Fruit fly (Drosophila melanogaster) whole organism, embryonic: ENCODE data around the gene CG7879.
A peak's percentile ranks its signal among the peaks of the same experiment; 100 is the strongest.

Experiments used
- Asciz ChIP-seq: fragments of 200-800 bp; sonication (Bioruptor generic); optimal IDR thresholded peaks from 2 replicates; lab custom pipeline; 2017; ENCODE audit warnings: missing biosample characterization, mild to moderate bottlenecking, missing genetic modification characterization, missing genetic modification reagents
- BEAF-32 ChIP-seq: fragments of 200-800 bp; sonication (Bioruptor generic); optimal IDR thresholded peaks from 3 replicates; lab custom pipeline; 2017; ENCODE audit warnings: missing biosample characterization, missing genetic modification characterization, mild to moderate bottlenecking, moderate library complexity, missing genetic modification reagents
- BtbVII ChIP-seq: fragments of 200-800 bp; sonication (Bioruptor generic); optimal IDR thresholded peaks from 3 replicates; lab custom pipeline; 2017; ENCODE audit warnings: missing biosample characterization, mild to moderate bottlenecking, missing genetic modification characterization
- C15 ChIP-seq: fragments of 200-800 bp; sonication (Bioruptor generic); IDR thresholded peaks from 3 replicates; pipeline ENCODE4 v1.3.6; 2022; ENCODE audit warnings: missing biosample characterization, missing genetic modification characterization
- CG11696 ChIP-seq: fragments of 200-800 bp; sonication (Bioruptor generic); IDR thresholded peaks from 2 replicates; pipeline ENCODE4 v1.3.6; 2022; ENCODE audit warnings: missing biosample characterization, missing genetic modification characterization
- CG12071 ChIP-seq: fragments of 200-800 bp; sonication (Bioruptor generic); optimal IDR thresholded peaks from 3 replicates; lab custom pipeline; 2018; ENCODE audit warnings: missing biosample characterization, mild to moderate bottlenecking, missing genetic modification characterization
- CG13296 ChIP-seq: fragments of 200-800 bp; sonication (Bioruptor generic); optimal IDR thresholded peaks from 3 replicates; lab custom pipeline; 2018; ENCODE audit warnings: missing biosample characterization, mild to moderate bottlenecking, missing genetic modification characterization
- CG13424 ChIP-seq: fragments of 200-800 bp; sonication (Bioruptor generic); optimal IDR thresholded peaks from 2 replicates; lab custom pipeline; 2019; ENCODE audit warnings: missing biosample characterization, mild to moderate bottlenecking, missing genetic modification characterization, moderate library complexity
- CG13775 ChIP-seq: fragments of 200-800 bp; sonication (Bioruptor generic); optimal IDR thresholded peaks from 3 replicates; lab custom pipeline; 2017; ENCODE audit warnings: missing biosample characterization, mild to moderate bottlenecking, missing genetic modification characterization
- CG14050 ChIP-seq: fragments of 200-800 bp; sonication (Bioruptor generic); IDR thresholded peaks from 3 replicates; pipeline ENCODE4 v1.3.6; 2022; ENCODE audit warnings: missing biosample characterization, missing genetic modification characterization
- CG14441 ChIP-seq: fragments of 200-800 bp; sonication (Bioruptor generic); IDR thresholded peaks from 2 replicates; pipeline ENCODE4 v1.3.6; 2022; ENCODE audit warnings: missing biosample characterization, missing genetic modification characterization
- CG1603 ChIP-seq: fragments of 200-800 bp; sonication (Bioruptor generic); optimal IDR thresholded peaks from 2 replicates; lab custom pipeline; 2019; ENCODE audit warnings: missing biosample characterization, mild to moderate bottlenecking, missing genetic modification characterization, moderate library complexity
- CG16863 ChIP-seq: fragments of 200-800 bp; sonication (Bioruptor generic); optimal IDR thresholded peaks from 3 replicates; lab custom pipeline; 2016; ENCODE audit warnings: missing biosample characterization, missing genetic modification characterization
- CG2116 ChIP-seq: fragments of 200-800 bp; sonication (Bioruptor generic); optimal IDR thresholded peaks from 3 replicates; lab custom pipeline; 2018; ENCODE audit warnings: missing biosample characterization, mild to moderate bottlenecking, missing genetic modification characterization
- CG31441 ChIP-seq: fragments of 200-800 bp; sonication (Bioruptor generic); IDR thresholded peaks from 2 replicates; pipeline ENCODE4 v1.3.6; 2022; ENCODE audit warnings: missing biosample characterization, missing genetic modification characterization
- CG6654 ChIP-seq: fragments of 200-800 bp; sonication (Bioruptor generic); optimal IDR thresholded peaks from 2 replicates; lab custom pipeline; 2017; ENCODE audit warnings: missing biosample characterization, mild to moderate bottlenecking, missing genetic modification characterization
- CG6813 ChIP-seq: fragments of 200-800 bp; sonication (Bioruptor generic); optimal IDR thresholded peaks from 2 replicates; lab custom pipeline; 2017; ENCODE audit warnings: missing biosample characterization, missing genetic modification characterization, mild to moderate bottlenecking, moderate library complexity, missing genetic modification reagents
- CG6854 ChIP-seq: fragments of 200-800 bp; sonication (Bioruptor generic); optimal IDR thresholded peaks from 3 replicates; lab custom pipeline; 2017; ENCODE audit warnings: missing biosample characterization, mild to moderate bottlenecking, missing genetic modification characterization
- CG8944 ChIP-seq: fragments of 200-800 bp; sonication (Bioruptor generic); optimal IDR thresholded peaks from 3 replicates; lab custom pipeline; 2016; ENCODE audit warnings: missing biosample characterization, missing genetic modification characterization
- E2f1 ChIP-seq: fragments of 200-800 bp; sonication (Bioruptor generic); IDR thresholded peaks from 2 replicates; pipeline ENCODE4 v1.3.6; 2022; ENCODE audit warnings: missing biosample characterization, missing genetic modification characterization
- Fer1 ChIP-seq: fragments of 200-800 bp; sonication (Bioruptor generic); optimal IDR thresholded peaks from 2 replicates; lab custom pipeline; 2017; ENCODE audit warnings: missing biosample characterization, mild to moderate bottlenecking, missing genetic modification characterization
- H15 ChIP-seq: fragments of 200-800 bp; sonication (Bioruptor generic); IDR thresholded peaks from 3 replicates; pipeline ENCODE4 v1.3.6; 2022; ENCODE audit warnings: missing biosample characterization, missing genetic modification characterization
- MBD-R2 ChIP-seq: fragments of 200-800 bp; sonication (Bioruptor generic); IDR thresholded peaks from 2 replicates; pipeline ENCODE4 v1.3.6; 2022; ENCODE audit warnings: missing biosample characterization, missing genetic modification characterization
- NK7.1 ChIP-seq: fragments of 200-800 bp; sonication (Bioruptor generic); optimal IDR thresholded peaks from 3 replicates; lab custom pipeline; 2016; ENCODE audit warnings: missing biosample characterization, missing genetic modification characterization
- Nf-YA ChIP-seq: fragments of 200-800 bp; sonication (Bioruptor generic); IDR thresholded peaks from 2 replicates; pipeline ENCODE4 v1.3.6; 2022; ENCODE audit warnings: missing biosample characterization, missing genetic modification characterization
- Nf-YB ChIP-seq: fragments of 200-800 bp; sonication (Bioruptor generic); optimal IDR thresholded peaks from 3 replicates; lab custom pipeline; 2019; ENCODE audit warnings: missing biosample characterization, mild to moderate bottlenecking, missing genetic modification characterization, moderate library complexity
- Oaz ChIP-seq: fragments of 200-800 bp; sonication (Bioruptor generic); IDR thresholded peaks from 2 replicates; pipeline ENCODE4 v1.3.6; 2022; ENCODE audit warnings: missing biosample characterization, missing genetic modification characterization
- Side ChIP-seq: fragments of 200-800 bp; sonication (Bioruptor generic); optimal IDR thresholded peaks from 2 replicates; lab custom pipeline; 2016; ENCODE audit warnings: missing biosample characterization, missing genetic modification characterization
- Sox100B ChIP-seq: fragments of 200-800 bp; sonication (Bioruptor generic); optimal IDR thresholded peaks from 3 replicates; lab custom pipeline; 2018; ENCODE audit warnings: missing biosample characterization, mild to moderate bottlenecking, missing genetic modification characterization
- Spps ChIP-seq: fragments of 200-800 bp; sonication (Bioruptor generic); optimal IDR thresholded peaks from 2 replicates; lab custom pipeline; 2018; ENCODE audit warnings: missing biosample characterization, mild to moderate bottlenecking, missing genetic modification characterization
- Taf1 ChIP-seq: fragments of 200-800 bp; sonication (Bioruptor generic); IDR thresholded peaks from 2 replicates; pipeline ENCODE4 v1.3.6; 2022; ENCODE audit warnings: missing biosample characterization, missing genetic modification characterization
- al ChIP-seq: fragments of 200-800 bp; sonication (Bioruptor generic); IDR thresholded peaks from 2 replicates; pipeline ENCODE4 v1.3.6; 2022; ENCODE audit warnings: missing biosample characterization, missing genetic modification characterization
- aop ChIP-seq: fragments of 200-800 bp; sonication (Bioruptor generic); IDR thresholded peaks from 2 replicates; pipeline ENCODE4 v1.3.6; 2022; ENCODE audit warnings: missing biosample characterization, missing genetic modification characterization
- bigmax ChIP-seq: fragments of 200-800 bp; sonication (Bioruptor generic); optimal IDR thresholded peaks from 2 replicates; lab custom pipeline; 2018; ENCODE audit warnings: missing biosample characterization, mild to moderate bottlenecking, missing genetic modification characterization
- bsh ChIP-seq, 2 experiments: fragments of 200-800 bp; sonication (Bioruptor generic); optimal IDR thresholded peaks; 2 replicates each; lab custom pipeline; 2017 to 2018; ENCODE audit warnings: mild to moderate bottlenecking in 2 of 2, missing biosample characterization in 2 of 2, missing genetic modification characterization in 2 of 2, moderate library complexity in 1 of 2
- chif ChIP-seq, 2 experiments: fragments of 200-800 bp; sonication (Bioruptor generic); optimal IDR thresholded peaks; 3 replicates each; lab custom pipeline; 2016; ENCODE audit warnings: missing biosample characterization in 2 of 2, missing genetic modification characterization in 2 of 2
- chinmo ChIP-seq: fragments of 200-800 bp; sonication (Bioruptor generic); IDR thresholded peaks from 4 replicates; pipeline ENCODE4 v1.3.6; 2022; ENCODE audit warnings: missing biosample characterization, missing genetic modification characterization; ENCODE audit not compliant: partially characterized antibody
- ci ChIP-seq: fragments of 200-800 bp; sonication (Bioruptor generic); IDR thresholded peaks from 3 replicates; pipeline ENCODE4 v1.3.6; 2022; ENCODE audit warnings: missing biosample characterization, missing genetic modification characterization
- cwo ChIP-seq: fragments of 200-800 bp; sonication (Bioruptor generic); optimal IDR thresholded peaks from 3 replicates; lab custom pipeline; 2017; ENCODE audit warnings: missing biosample characterization, missing genetic modification characterization, mild to moderate bottlenecking, moderate library complexity, missing genetic modification reagents
- dati ChIP-seq: fragments of 200-800 bp; sonication (Bioruptor generic); IDR thresholded peaks from 2 replicates; pipeline ENCODE4 v1.3.6; 2022; ENCODE audit warnings: missing biosample characterization, missing genetic modification characterization
- emc ChIP-seq: fragments of 200-800 bp; sonication (Bioruptor generic); optimal IDR thresholded peaks from 2 replicates; lab custom pipeline; 2016; ENCODE audit warnings: missing biosample characterization, missing genetic modification characterization
- fd102C ChIP-seq: fragments of 200-800 bp; sonication (Bioruptor generic); optimal IDR thresholded peaks from 2 replicates; lab custom pipeline; 2018; ENCODE audit warnings: missing biosample characterization, mild to moderate bottlenecking, missing genetic modification characterization, moderate library complexity
- grau ChIP-seq: fragments of 200-800 bp; optimal IDR thresholded peaks from 3 replicates; lab custom pipeline; 2019; ENCODE audit warnings: missing biosample characterization, mild to moderate bottlenecking, missing genetic modification characterization, moderate library complexity
- ranshi ChIP-seq: fragments of 200-800 bp; sonication (Bioruptor generic); IDR thresholded peaks from 2 replicates; pipeline ENCODE4 v1.3.6; 2022; ENCODE audit warnings: missing biosample characterization, missing genetic modification characterization
- sens-2 ChIP-seq: fragments of 200-800 bp; sonication (Bioruptor generic); IDR thresholded peaks from 2 replicates; pipeline ENCODE4 v1.3.6; 2022; ENCODE audit warnings: missing biosample characterization, missing genetic modification characterization
- seq ChIP-seq: fragments of 200-800 bp; sonication (Bioruptor generic); IDR thresholded peaks from 2 replicates; pipeline ENCODE4 v1.3.6; 2022; ENCODE audit warnings: missing biosample characterization, missing genetic modification characterization
- sob ChIP-seq: fragments of 200-800 bp; sonication (Bioruptor generic); IDR thresholded peaks from 2 replicates; pipeline ENCODE4 v1.3.6; 2022; ENCODE audit warnings: missing biosample characterization, missing genetic modification characterization
- sqz ChIP-seq: fragments of 200-800 bp; sonication (Bioruptor generic); optimal IDR thresholded peaks from 3 replicates; lab custom pipeline; 2018; ENCODE audit warnings: missing biosample characterization, mild to moderate bottlenecking, missing genetic modification characterization
- vvl ChIP-seq: fragments of 200-800 bp; sonication (Bioruptor generic); IDR thresholded peaks from 2 replicates; pipeline ENCODE4 v1.3.6; 2022; ENCODE audit warnings: missing biosample characterization, missing genetic modification characterization
- zfh1 ChIP-seq: fragments of 200-800 bp; sonication (Bioruptor generic); IDR thresholded peaks from 3 replicates; pipeline ENCODE4 v1.3.6; 2022; ENCODE audit warnings: missing biosample characterization, missing genetic modification characterization

CG7879 gene

DNA sequence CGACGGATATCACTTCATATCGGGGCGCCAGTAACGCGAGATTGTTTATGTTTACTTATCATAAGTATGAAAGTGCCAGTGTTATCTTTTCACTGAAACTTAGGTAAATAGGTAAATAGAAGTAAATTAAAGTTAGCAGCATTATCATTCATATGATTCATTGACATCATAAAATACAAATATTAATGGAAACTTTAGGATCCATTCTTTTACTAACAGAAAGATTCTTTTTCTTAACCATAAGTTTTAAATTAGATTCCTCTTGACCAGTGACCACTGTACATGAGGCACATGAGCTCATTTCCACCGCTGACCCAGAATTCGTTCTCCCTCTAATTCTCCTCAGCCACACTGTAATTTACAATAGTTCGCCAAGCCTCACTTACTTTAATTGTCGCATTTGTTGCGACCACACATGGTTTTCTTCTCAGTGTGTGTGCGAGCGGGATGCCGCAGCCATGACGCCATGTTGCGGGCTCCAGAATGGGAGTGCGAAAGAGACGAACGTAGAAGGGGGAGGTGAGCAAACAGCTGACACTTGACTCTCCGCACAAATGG is 10.1 kb upstream of the CG7879 start (continued):
- no peak for TF ChIP-seq sens-2 (GFP tag; lab: Robert Waterston, UW)
- no peak for TF ChIP-seq Spps
- TF ChIP-seq aop: no peak
- TF ChIP-seq Fer1: peak; percentile 49
- peak; percentile 64 for TF ChIP-seq Asciz
- peak; percentile 69 for TF ChIP-seq BtbVII (GFP tag; lab: Kevin White, UChicago)
- peak; percentile 5 for TF ChIP-seq CG8944 (GFP tag; lab: Kevin White, UChicago)
- peak; percentile 43; the same call in 1 of the 3 replicates for TF ChIP-seq ci (GFP tag; lab: Robert Waterston, UW)
- TF ChIP-seq al (GFP tag; lab: Robert Waterston, UW): peak; percentile 10; the same call in 1 of the 2 replicates
- TF ChIP-seq CG6813 (GFP tag; lab: Kevin White, UChicago): peak; percentile 65
- no peak for TF ChIP-seq emc
- peak; percentile 54; the same call in 2 of the 3 replicates for TF ChIP-seq zfh1 (GFP tag; lab: Robert Waterston, UW)
- TF ChIP-seq C15: no peak
- peak; percentile 14 for TF ChIP-seq CG12071 (GFP tag; lab: Kevin White, UChicago)
- peak; percentile 48; the same call in 2 of the 3 replicates for TF ChIP-seq H15 (GFP tag; lab: Robert Waterston, UW)
- no peak for TF ChIP-seq sqz
- TF ChIP-seq CG14441 (GFP tag; lab: Robert Waterston, UW): 0 out of 2 replicates have a peak, but pooled peaks have one; percentile 22
- peak; percentile 13 for TF ChIP-seq Side (GFP tag; lab: Kevin White, UChicago)
- TF ChIP-seq CG13424 (tag; lab: Kevin White, UChicago): peak; percentile 33
- peak; percentile 11; the same call in 1 of the 2 replicates for TF ChIP-seq CG11696 (GFP tag; lab: Robert Waterston, UW)
- TF ChIP-seq Nf-YB (GFP tag; lab: Kevin White, UChicago): peak; percentile 2
- peak; percentile 52 for TF ChIP-seq Sox100B (GFP tag; lab: Kevin White, UChicago)
- peak; percentile 26 for TF ChIP-seq CG16863 (GFP tag; lab: Kevin White, UChicago)
- peak in 1 of 2 experiments; percentile 58 for TF ChIP-seq bsh (GFP tag; optimal IDR thresholded peaks at IDR 0.05; lab: Kevin White, UChicago)
- TF ChIP-seq CG2116 (GFP tag; lab: Kevin White, UChicago): peak; percentile 19
- 0 out of 2 replicates have a peak, but pooled peaks have one; percentile 35 for TF ChIP-seq E2f1 (GFP tag; lab: Robert Waterston, UW)
- TF ChIP-seq chif (GFP tag; optimal IDR thresholded peaks at IDR 0.05; lab: Kevin White, UChicago): peak in 1 of 2 experiments; percentile 8

DNA sequence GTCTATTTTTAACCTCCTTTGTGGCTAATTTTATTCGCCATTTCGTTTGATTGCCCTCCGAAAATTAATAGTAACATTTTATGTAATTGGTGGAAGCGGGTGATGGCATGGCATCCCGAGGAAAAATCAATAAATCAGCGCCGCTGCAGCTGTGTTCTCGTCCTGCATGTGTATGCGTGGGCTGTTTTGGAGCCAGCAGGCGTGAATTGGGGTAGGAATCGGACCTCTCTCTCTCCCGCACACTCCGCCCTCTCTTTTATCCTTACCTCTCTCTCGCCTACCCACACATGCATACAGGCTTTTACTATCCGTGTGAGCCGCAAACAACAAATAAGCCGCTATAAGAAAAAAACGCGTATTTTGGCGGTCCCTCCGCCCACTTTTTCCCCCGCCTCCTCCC is 8.9 kb upstream of the CG7879 start:
- no peak for TF ChIP-seq CG31441 (GFP tag; lab: Robert Waterston, UW)
- no peak for TF ChIP-seq grau (tag; lab: Kevin White, UChicago)
- 0 out of 2 replicates have a peak, but pooled peaks have one; percentile 10 for TF ChIP-seq sob (GFP tag; lab: Robert Waterston, UW)
- no peak for TF ChIP-seq Nf-YB (GFP tag; lab: Kevin White, UChicago)
- no peak for TF ChIP-seq BEAF-32 (GFP tag; lab: Kevin White, UChicago)
- TF ChIP-seq MBD-R2: peak; percentile 60
- peak; percentile 75 for TF ChIP-seq seq (GFP tag; lab: Robert Waterston, UW)
- no peak for TF ChIP-seq bigmax
- no peak for TF ChIP-seq CG14050 (GFP tag; lab: Robert Waterston, UW)
- no peak for TF ChIP-seq fd102C (GFP tag; lab: Kevin White, UChicago)
- no peak for TF ChIP-seq CG6654 (GFP tag; lab: Kevin White, UChicago)
- no peak for TF ChIP-seq CG13296 (GFP tag; lab: Kevin White, UChicago)
- no peak for TF ChIP-seq Sox100B (GFP tag; lab: Kevin White, UChicago)
- TF ChIP-seq chinmo (GFP tag; lab: Robert Waterston, UW): 0 out of 4 replicates have a peak, but pooled peaks have one; percentile 36
- peak; percentile 49 for TF ChIP-seq sqz
- no peak for TF ChIP-seq ranshi (GFP tag; lab: Robert Waterston, UW)
- no peak for TF ChIP-seq dati (GFP tag; lab: Robert Waterston, UW)
- TF ChIP-seq vvl (GFP tag; lab: Robert Waterston, UW): peak; percentile 10; the same call in 1 of the 2 replicates
- TF ChIP-seq cwo: no peak
- TF ChIP-seq CG13775: no peak
- TF ChIP-seq Oaz (GFP tag; lab: Robert Waterston, UW): no peak
- TF ChIP-seq Taf1 (GFP tag; lab: Robert Waterston, UW): no peak
- TF ChIP-seq NK7.1 (GFP tag; lab: Kevin White, UChicago): no peak
- TF ChIP-seq CG1603 (tag; lab: Kevin White, UChicago): no peak
- no peak for TF ChIP-seq CG6854 (GFP tag; lab: Kevin White, UChicago)
- TF ChIP-seq Nf-YA (GFP tag; lab: Robert Waterston, UW): no peak
